Worm (Caenorhabditis elegans): Measurements from ENCODE around the gene C56C10.4.
A peak's percentile ranks its signal among the peaks of the same experiment; 100 is the strongest.

C56C10.4 gene

DNA sequence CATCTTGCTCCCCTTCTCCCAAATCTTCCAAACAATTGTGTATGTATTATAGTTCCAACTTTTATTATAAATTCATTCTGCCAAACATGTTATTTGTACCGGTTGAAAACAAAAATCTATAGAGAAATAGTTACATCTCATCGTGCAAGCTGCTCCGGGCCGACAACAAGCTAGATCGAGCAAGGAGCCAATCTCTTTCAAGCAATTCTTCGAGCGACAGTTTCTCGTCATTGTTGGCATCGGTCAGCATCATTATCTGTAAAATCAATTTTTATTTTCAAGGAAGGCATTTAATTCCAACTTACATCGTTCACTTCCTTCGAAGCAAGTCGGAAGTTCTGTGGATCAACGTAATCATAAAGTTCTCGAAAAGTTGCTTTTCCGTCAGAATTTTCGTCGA lies 8.1 kb downstream of the C56C10.4 start:
- TF ChIP-seq T26A8.4 (GFP tag; IDR thresholded peaks at IDR 0.05) (peak; percentile 30; the same call in 1 of the 2 replicates), lin-38 (GFP tag; IDR thresholded peaks at IDR 0.05) (peak; percentile 41), arid-1 (GFP tag; conservative IDR thresholded peaks at IDR 0.05) (peak; percentile 47; the same call in 1 of the 2 replicates), nhr-48 (tag; optimal IDR thresholded peaks at IDR 0.05) (no peak), Y48G9A.11 (GFP tag; IDR thresholded peaks at IDR 0.05) (peak; percentile 50; the same call in 1 of the 2 replicates), daf-16 (GFP tag; optimal IDR thresholded peaks at IDR 0.05) (no peak), daf-16 (tag; optimal IDR thresholded peaks at IDR 0.05) (peak; percentile 19), snpc-1.2 (GFP tag; IDR thresholded peaks at IDR 0.05) (peak; percentile 8; the same call in 1 of the 2 replicates), vab-7 (GFP tag; IDR thresholded peaks at IDR 0.05) (no peak)

DNA sequence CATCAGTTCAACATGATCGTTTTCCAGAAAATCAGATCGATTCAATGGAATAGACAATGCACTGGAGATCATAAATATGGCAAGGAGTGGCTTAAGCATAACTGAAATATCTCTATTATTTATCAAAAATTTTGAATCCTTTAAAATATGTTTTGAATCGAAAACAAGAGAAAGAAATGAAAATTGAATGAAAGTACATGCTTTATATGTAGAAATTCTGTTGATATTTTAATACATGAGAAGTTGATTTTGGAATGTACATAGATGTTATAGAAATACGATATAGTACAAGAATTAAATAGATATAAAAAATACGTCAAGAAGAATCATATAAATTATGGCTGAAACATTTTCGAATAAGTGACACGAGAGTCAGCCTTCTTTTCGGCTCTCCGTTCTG lies 9.4 kb downstream of the C56C10.4 start, which contains the start of gene C56C10.9:
C56C10.9 (minus strand) TSS at position 101 of the 400 bp plus-strand sequence.
- TF ChIP-seq daf-19 (GFP tag; conservative IDR thresholded peaks at IDR 0.05) (no peak), lir-3 (tag; optimal IDR thresholded peaks at IDR 0.05) (no peak), nhr-28 (tag; optimal IDR thresholded peaks at IDR 0.05) (no peak), unc-39 (tag; optimal IDR thresholded peaks at IDR 0.05) (no peak), dpl-1 (GFP tag; optimal IDR thresholded peaks at IDR 0.05) (no peak), pha-4 (GFP tag; IDR thresholded peaks at IDR 0.05) (no peak), pha-4 (tag; optimal IDR thresholded peaks at IDR 0.05) (no peak), lsy-2 (tag; optimal IDR thresholded peaks at IDR 0.05) (no peak)

DNA sequence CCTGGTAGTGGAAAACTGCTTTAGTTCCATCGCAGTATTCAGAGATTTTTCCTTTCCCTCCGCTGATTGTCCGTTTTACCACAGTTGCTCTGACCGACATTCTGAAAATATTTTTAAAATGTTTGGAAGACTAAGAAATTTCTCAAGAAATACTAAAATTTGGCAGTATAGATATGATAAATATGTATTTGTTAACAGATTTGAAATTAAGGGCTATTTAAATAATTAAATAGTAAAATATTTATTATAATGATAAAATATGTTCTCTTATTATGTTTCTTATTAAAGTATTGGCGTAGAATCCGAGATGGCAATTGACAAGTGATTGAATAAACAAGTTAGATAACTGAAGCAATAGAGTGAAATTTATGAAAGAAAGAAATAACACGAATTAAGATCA lies 11.3 kb downstream of the C56C10.4 start, which contains the start of gene aipr-1:
aipr-1 (minus strand) TSS at position 101 of the 400 bp plus-strand sequence.
- no peak for TF ChIP-seq mes-2 (tag; optimal IDR thresholded peaks at IDR 0.05; ENCODE audit: poor library complexity, severe bottlenecking)
- no peak for TF ChIP-seq duxl-1 (tag; optimal IDR thresholded peaks at IDR 0.05; ENCODE audit: poor library complexity)
- no peak for TF ChIP-seq T20F7.1 (GFP tag; optimal IDR thresholded peaks at IDR 0.05)
- no peak for TF ChIP-seq dmd-9 (GFP tag; IDR thresholded peaks at IDR 0.05)
- TF ChIP-seq lin-13 (GFP tag; optimal IDR thresholded peaks at IDR 0.05), result no peak
- TF ChIP-seq ztf-11 (tag; optimal IDR thresholded peaks at IDR 0.05), result no peak
- TF ChIP-seq set-16 (GFP tag; IDR thresholded peaks at IDR 0.05), result no peak
- no peak for TF ChIP-seq lim-7 (GFP tag; IDR thresholded peaks at IDR 0.05)
- no peak for TF ChIP-seq Y75B8A.6 (GFP tag; IDR thresholded peaks at IDR 0.05)

DNA sequence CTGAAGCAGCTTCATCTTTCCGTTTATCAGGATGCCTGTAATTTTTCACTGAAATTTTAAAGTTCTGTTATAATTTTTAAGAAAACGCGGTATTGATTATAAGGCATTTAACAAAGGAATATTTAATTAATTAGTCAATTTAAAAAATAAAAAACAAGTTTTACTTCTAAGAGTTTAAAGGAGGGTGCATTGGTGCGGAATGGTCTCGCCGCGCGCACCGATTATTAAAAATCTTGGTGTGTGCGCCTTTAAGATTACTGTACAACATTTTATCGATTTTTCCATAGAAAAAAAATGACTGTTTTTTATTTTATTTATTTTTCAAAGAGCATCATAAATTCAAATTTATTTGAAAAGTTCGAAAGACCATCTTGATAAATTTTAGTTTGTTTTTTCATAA lies 14.6 kb downstream of the C56C10.4 start:
- TF ChIP-seq mxl-2 (GFP tag; conservative IDR thresholded peaks at IDR 0.05) (no peak), zfp-2 (tag; optimal IDR thresholded peaks at IDR 0.05) (no peak), snpc-1.2 (GFP tag; IDR thresholded peaks at IDR 0.05) (0 out of 2 replicates have a peak, but pooled peaks have one; percentile 30), attf-4 (tag; optimal IDR thresholded peaks at IDR 0.05) (no peak), nhr-76 (tag; optimal IDR thresholded peaks at IDR 0.05) (no peak)

DNA sequence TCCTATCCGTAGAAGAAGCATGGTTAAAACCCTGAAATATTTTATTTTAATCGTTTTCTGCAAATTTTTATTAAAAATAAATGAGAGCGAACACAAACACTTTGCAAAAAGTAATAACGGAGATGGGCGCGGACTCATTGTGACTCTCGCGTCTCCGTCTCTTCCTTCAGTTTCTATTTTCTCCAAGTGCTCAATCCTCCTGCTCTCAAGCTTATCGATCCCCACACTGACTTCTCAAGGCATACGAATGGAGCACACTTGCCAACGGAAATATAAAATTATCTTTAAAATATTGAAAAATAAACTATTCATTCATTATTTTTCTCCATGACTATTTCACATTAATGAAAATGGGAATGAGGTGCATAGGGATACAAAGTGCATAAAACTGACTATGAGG lies 15.2 kb downstream of the C56C10.4 start, which contains the start of gene dnj-8:
dnj-8 (minus strand) TSS at position 31 of the 400 bp plus-strand sequence.
- TF ChIP-seq ama-1 (optimal IDR thresholded peaks at IDR 0.05) (peak; percentile 52), unc-62 (GFP tag; optimal IDR thresholded peaks at IDR 0.05 in 1 of 2) (no peak), unc-62 (tag; optimal IDR thresholded peaks at IDR 0.05) (no peak), mes-2 (tag; optimal IDR thresholded peaks at IDR 0.05; ENCODE audit: poor library complexity, severe bottlenecking) (peak; percentile 44), mep-1 (tag; optimal IDR thresholded peaks at IDR 0.05) (peak; percentile 2), lin-38 (GFP tag; IDR thresholded peaks at IDR 0.05) (0 out of 2 replicates have a peak, but pooled peaks have one; percentile 12), cey-2 (tag; optimal IDR thresholded peaks at IDR 0.05; ENCODE audit: borderline replicate concordance, insufficient read depth) (no peak)
